Fruit fly (Drosophila melanogaster): ENCODE data around the gene CG32647.
A peak's percentile ranks its signal among the peaks of the same experiment; 100 is the strongest.

DNA sequence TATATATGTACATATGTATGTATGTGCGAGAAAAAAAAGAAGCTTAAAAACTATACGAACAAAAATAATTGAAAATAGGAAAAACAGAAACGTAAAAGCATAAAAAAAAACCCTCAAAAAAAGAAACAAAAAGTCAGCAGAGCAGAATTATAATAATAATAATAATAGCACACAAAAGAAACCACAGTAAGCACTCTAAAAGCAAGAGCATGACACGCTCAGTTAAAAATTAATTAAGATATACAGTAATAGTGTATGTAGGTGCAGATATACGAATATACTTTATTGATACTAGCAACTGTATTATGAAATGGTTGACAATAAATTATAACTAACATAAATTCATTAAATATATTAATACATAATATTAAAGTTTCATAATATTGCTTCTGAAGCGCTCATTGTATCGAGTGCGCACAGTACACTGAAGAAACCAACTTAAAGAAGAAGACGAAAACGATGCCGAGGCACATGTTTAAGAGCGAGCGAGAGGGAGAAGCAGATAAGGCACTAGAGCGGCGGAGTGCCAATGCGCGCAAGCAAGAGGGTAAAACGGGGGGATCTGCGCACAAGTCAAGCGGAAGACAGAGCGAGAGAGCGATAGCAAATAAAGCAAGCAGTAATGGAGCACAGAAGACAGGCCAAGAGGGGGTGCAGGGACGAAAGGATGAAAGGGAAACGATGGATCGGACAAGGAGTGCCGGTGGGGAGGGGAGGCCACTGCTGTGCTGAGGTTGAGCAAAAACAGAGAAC, 49.9 kb downstream of the CG32647 start:
- TF ChIP-seq h (GFP tag; optimal IDR thresholded peaks at IDR 0.05) (no peak), lola (GFP tag; optimal IDR thresholded peaks at IDR 0.05) (no peak), Vsx2 (GFP tag; optimal IDR thresholded peaks at IDR 0.05; ENCODE audit: partially characterized antibody) (peak; percentile 53), OdsH (GFP tag; optimal IDR thresholded peaks at IDR 0.05) (peak; percentile 80), foxo (GFP tag; optimal IDR thresholded peaks at IDR 0.05) (peak; percentile 20 to 86), usp (GFP tag; optimal IDR thresholded peaks at IDR 0.05) (no peak), Dfd (GFP tag; optimal IDR thresholded peaks at IDR 0.05) (no peak), Rel (GFP tag; optimal IDR thresholded peaks at IDR 0.05) (no peak), Rel (tag; optimal IDR thresholded peaks at IDR 0.05) (peak; percentile 72), Abd-B (GFP tag; optimal IDR thresholded peaks at IDR 0.05) (no peak), N (GFP tag; optimal IDR thresholded peaks at IDR 0.05) (peak; percentile 13), tai (GFP tag; optimal IDR thresholded peaks at IDR 0.05) (no peak), Sp1 (GFP tag; optimal IDR thresholded peaks at IDR 0.05) (peak; percentile 92), psq (GFP tag; optimal IDR thresholded peaks at IDR 0.05) (peak; percentile 99)
